Fruit fly (Drosophila melanogaster) whole organism, wandering third instar larva: ENCODE measurements around the gene blot.

Experiments used
- Abd-B ChIP-seq: fragments of >200 bp; optimal IDR thresholded peaks from 2 replicates; lab custom pipeline; 2017; ENCODE audit warnings: missing biosample characterization, missing genetic modification characterization
- CrebA ChIP-seq: fragments of 200-800 bp; sonication (Bioruptor generic); optimal IDR thresholded peaks from 2 replicates; lab custom pipeline; 2016; ENCODE audit warnings: missing biosample characterization, mild to moderate bottlenecking, missing genetic modification characterization, borderline replicate concordance
- Hr78 ChIP-seq: fragments of >200 bp; optimal IDR thresholded peaks from 2 replicates; lab custom pipeline; 2017; ENCODE audit warnings: missing biosample characterization, missing genetic modification characterization
- Mio ChIP-seq: sonication (Bioruptor generic); optimal IDR thresholded peaks from 2 replicates; lab custom pipeline; 2016; ENCODE audit warnings: missing biosample characterization, missing genetic modification characterization
- Vsx2 ChIP-seq: fragments of 200-300, 225-300 bp; sonication (Bioruptor generic); optimal IDR thresholded peaks from 2 replicates; lab custom pipeline; 2018; ENCODE audit warnings: missing biosample characterization, missing genetic modification characterization; ENCODE audit not compliant: partially characterized antibody
- dmrt93B ChIP-seq: fragments of 200-800 bp; sonication (Bioruptor generic); optimal IDR thresholded peaks from 2 replicates; lab custom pipeline; 2018; ENCODE audit warnings: missing biosample characterization, mild to moderate bottlenecking, missing genetic modification characterization
- dsf ChIP-seq: sonication (Bioruptor generic); optimal IDR thresholded peaks from 2 replicates; lab custom pipeline; 2016; ENCODE audit warnings: missing biosample characterization, missing genetic modification characterization, borderline replicate concordance
- h ChIP-seq: fragments of 200-800 bp; sonication (Bioruptor generic); optimal IDR thresholded peaks from 3 replicates; lab custom pipeline; 2016; ENCODE audit warnings: missing biosample characterization, mild to moderate bottlenecking, missing genetic modification characterization
- pan ChIP-seq: fragments of >200 bp; optimal IDR thresholded peaks from 2 replicates; lab custom pipeline; 2017
- psq ChIP-seq: fragments of 200-800 bp; sonication (Bioruptor generic); optimal IDR thresholded peaks from 3 replicates; lab custom pipeline; 2017; ENCODE audit warnings: missing biosample characterization, mild to moderate bottlenecking, missing genetic modification characterization, moderate library complexity

dm6 chr3L:17411273-17411672 is 10.0 kb downstream of the blot start:
- TF ChIP-seq dmrt93B (GFP tag; lab: Kevin White, UChicago): no peak
- no peak for TF ChIP-seq Abd-B (GFP tag; lab: Kevin White, UChicago)
- no peak for TF ChIP-seq pan
- TF ChIP-seq psq (GFP tag; lab: Kevin White, UChicago): no peak
- no peak for TF ChIP-seq Hr78 (GFP tag; lab: Kevin White, UChicago)
- TF ChIP-seq h (GFP tag; lab: Kevin White, UChicago): no peak
- no peak for TF ChIP-seq Vsx2
- no peak for TF ChIP-seq dsf (GFP tag; lab: Kevin White, UChicago)
- TF ChIP-seq CrebA: no peak
- no peak for TF ChIP-seq Mio
